Worm (Caenorhabditis elegans) whole organism, late embryonic: ENCODE data around the gene cpg-9.

Experiments
- C08G9.2 ChIP-seq: sonication (generic microtip); optimal IDR thresholded peaks from 2 replicates; lab custom pipeline; 2016; ENCODE audit warnings: mild to moderate bottlenecking, missing genetic modification characterization, moderate library complexity, missing compliant biosample characterization
- K02D7.2 ChIP-seq: sonication (generic microtip); optimal IDR thresholded peaks from 2 replicates; lab custom pipeline; 2017; ENCODE audit warnings: mild to moderate bottlenecking, missing genetic modification characterization, missing compliant biosample characterization
- Y22D7AL.16 ChIP-seq: sonication (generic microtip); optimal IDR thresholded peaks from 2 replicates; lab custom pipeline; 2016; ENCODE audit warnings: missing genetic modification characterization, missing compliant biosample characterization
- ama-1 ChIP-seq: fragments of 150-350 bp; optimal IDR thresholded peaks from 2 replicates; lab custom pipeline; 2014
- ceh-14 ChIP-seq: sonication (generic microtip); optimal IDR thresholded peaks from 2 replicates; lab custom pipeline; 2016; ENCODE audit warnings: missing genotype, missing genetic modification characterization, missing compliant biosample characterization
- ceh-31 ChIP-seq: sonication (generic microtip); optimal IDR thresholded peaks from 2 replicates; lab custom pipeline; 2016; ENCODE audit warnings: missing genetic modification characterization, missing compliant biosample characterization
- ceh-34 ChIP-seq: sonication (generic microtip); optimal IDR thresholded peaks from 2 replicates; lab custom pipeline; 2016; ENCODE audit warnings: mild to moderate bottlenecking, missing genetic modification characterization, missing compliant biosample characterization
- ceh-45 ChIP-seq: fragments of 200-800 bp; sonication (Bioruptor generic); IDR thresholded peaks from 2 replicates; pipeline ENCODE4 v1.3.6; 2022; ENCODE audit warnings: missing genetic modification reagents, missing genetic modification characterization, missing compliant biosample characterization
- ceh-48 ChIP-seq: sonication (generic microtip); optimal IDR thresholded peaks from 2 replicates; lab custom pipeline; 2016; ENCODE audit warnings: missing genetic modification characterization, inconsistent platforms, missing compliant biosample characterization
- ceh-6 ChIP-seq: fragments of 200-800 bp; sonication (Bioruptor generic); optimal IDR thresholded peaks from 2 replicates; lab custom pipeline; 2018; ENCODE audit warnings: mild to moderate bottlenecking, missing genetic modification characterization, missing compliant biosample characterization
- che-1 ChIP-seq: sonication (generic microtip); optimal IDR thresholded peaks from 2 replicates; lab custom pipeline; 2016; ENCODE audit warnings: mild to moderate bottlenecking, missing genetic modification characterization, missing compliant biosample characterization
- dmd-4 ChIP-seq: sonication (generic microtip); optimal IDR thresholded peaks from 2 replicates; lab custom pipeline; 2016; ENCODE audit warnings: borderline replicate concordance, missing genetic modification characterization, missing compliant biosample characterization
- dve-1 ChIP-seq: sonication (generic microtip); optimal IDR thresholded peaks from 2 replicates; lab custom pipeline; 2017; ENCODE audit warnings: antibody characterized with exemption, mild to moderate bottlenecking, missing genetic modification characterization, missing compliant biosample characterization
- elt-2 ChIP-seq: sonication (generic microtip); optimal IDR thresholded peaks from 2 replicates; lab custom pipeline; 2016; ENCODE audit warnings: missing genetic modification reagents, missing genetic modification characterization, missing compliant biosample characterization
- elt-4 ChIP-seq: sonication (generic microtip); optimal IDR thresholded peaks from 2 replicates; lab custom pipeline; 2016; ENCODE audit warnings: missing genetic modification characterization, missing compliant biosample characterization
- hlh-13 ChIP-seq: fragments of 200-800 bp; sonication (Bioruptor generic); optimal IDR thresholded peaks from 2 replicates; lab custom pipeline; 2018; ENCODE audit warnings: mild to moderate bottlenecking, missing genetic modification characterization, missing compliant biosample characterization
- hlh-15 ChIP-seq: sonication (generic microtip); optimal IDR thresholded peaks from 2 replicates; lab custom pipeline; 2016; ENCODE audit warnings: missing genetic modification characterization, missing compliant biosample characterization
- hlh-30 ChIP-seq: sonication (generic microtip); optimal IDR thresholded peaks from 2 replicates; lab custom pipeline; 2017; ENCODE audit warnings: antibody characterized with exemption, missing genetic modification characterization, missing compliant biosample characterization; ENCODE audit not compliant: insufficient read depth
- hlh-6 ChIP-seq: sonication (generic microtip); optimal IDR thresholded peaks from 2 replicates; lab custom pipeline; 2016; ENCODE audit warnings: missing genotype, missing genetic modification characterization, missing compliant biosample characterization
- lim-6 ChIP-seq: sonication (generic microtip); optimal IDR thresholded peaks from 2 replicates; lab custom pipeline; 2016; ENCODE audit warnings: missing genetic modification characterization, missing compliant biosample characterization
- lin-11 ChIP-seq: fragments of 200-800 bp; sonication (Bioruptor generic); optimal IDR thresholded peaks from 2 replicates; lab custom pipeline; 2018; ENCODE audit warnings: mild to moderate bottlenecking, missing genetic modification characterization, missing compliant biosample characterization
- mec-3 ChIP-seq: sonication (generic microtip); optimal IDR thresholded peaks from 2 replicates; lab custom pipeline; 2016; ENCODE audit warnings: borderline replicate concordance, missing genetic modification characterization, missing compliant biosample characterization
- nfya-1 ChIP-seq: sonication (generic microtip); optimal IDR thresholded peaks from 2 replicates; lab custom pipeline; 2017; ENCODE audit warnings: missing genetic modification characterization, mild to moderate bottlenecking, missing compliant biosample characterization, antibody characterized with exemption, moderate library complexity
- nhr-232 ChIP-seq: sonication (generic microtip); optimal IDR thresholded peaks from 2 replicates; lab custom pipeline; 2016; ENCODE audit warnings: missing genetic modification characterization, missing compliant biosample characterization
- npax-4 ChIP-seq: sonication (generic microtip); optimal IDR thresholded peaks from 2 replicates; lab custom pipeline; 2016; ENCODE audit warnings: missing genetic modification characterization, missing compliant biosample characterization
- odd-2 ChIP-seq: sonication (generic microtip); optimal IDR thresholded peaks from 2 replicates; lab custom pipeline; 2017; ENCODE audit warnings: antibody characterized with exemption, mild to moderate bottlenecking, missing genetic modification characterization, missing compliant biosample characterization
- pha-2 ChIP-seq: sonication (generic microtip); optimal IDR thresholded peaks from 2 replicates; lab custom pipeline; 2017; ENCODE audit warnings: mild to moderate bottlenecking, missing genetic modification characterization, missing compliant biosample characterization
- pha-4 ChIP-seq: fragments of 150-350 bp; optimal IDR thresholded peaks from 2 replicates; lab custom pipeline; 2018; ENCODE audit warnings: missing biosample characterization, missing genetic modification reagents, missing genetic modification characterization
- pros-1 ChIP-seq: fragments of 150-350 bp; optimal IDR thresholded peaks from 2 replicates; lab custom pipeline; 2014; ENCODE audit warnings: missing biosample characterization, missing genetic modification reagents, missing genetic modification characterization
- ref-2 ChIP-seq: sonication (generic microtip); optimal IDR thresholded peaks from 2 replicates; lab custom pipeline; 2016; ENCODE audit warnings: missing genetic modification characterization, missing compliant biosample characterization
- rnt-1 ChIP-seq: sonication (generic microtip); optimal IDR thresholded peaks from 2 replicates; lab custom pipeline; 2016; ENCODE audit warnings: missing genetic modification characterization, missing compliant biosample characterization
- sdc-2 ChIP-seq: sonication (generic microtip); optimal IDR thresholded peaks from 2 replicates; lab custom pipeline; 2016; ENCODE audit warnings: missing genotype, missing genetic modification characterization, missing compliant biosample characterization
- sox-2 ChIP-seq: fragments of 200-800 bp; sonication (Bioruptor generic); IDR thresholded peaks from 2 replicates; pipeline ENCODE4 v1.3.6; 2022; ENCODE audit warnings: missing genetic modification reagents, missing genetic modification characterization, missing compliant biosample characterization
- sox-4 ChIP-seq: sonication (generic microtip); optimal IDR thresholded peaks from 2 replicates; lab custom pipeline; 2017; ENCODE audit warnings: mild to moderate bottlenecking, missing genetic modification characterization, inconsistent platforms, missing compliant biosample characterization
- syd-9 ChIP-seq: sonication (generic microtip); optimal IDR thresholded peaks from 2 replicates; lab custom pipeline; 2016; ENCODE audit warnings: mild to moderate bottlenecking, missing genetic modification characterization, moderate library complexity, missing compliant biosample characterization
- tbx-7 ChIP-seq: sonication (generic microtip); optimal IDR thresholded peaks from 2 replicates; lab custom pipeline; 2016; ENCODE audit warnings: missing genotype, missing genetic modification characterization, missing compliant biosample characterization
- unc-3 ChIP-seq, 2 experiments: fragments of 200-800 bp in 1 of 2; sonication (Bioruptor generic) in 1 of 2; sonication (generic microtip) in 1 of 2; conservative IDR thresholded peaks in 1 of 2; optimal IDR thresholded peaks in 1 of 2; 2 replicates each; pipeline versions ENCODE4 v1.3.6 to Lab custom; 2016 to 2022; ENCODE audit warnings: missing compliant biosample characterization in 2 of 2, missing genetic modification characterization in 2 of 2, missing genetic modification reagents in 1 of 2
- unc-42 ChIP-seq: sonication (generic microtip); optimal IDR thresholded peaks from 2 replicates; lab custom pipeline; 2016; ENCODE audit warnings: missing genotype, missing genetic modification characterization, missing compliant biosample characterization
- zip-5 ChIP-seq: sonication (generic microtip); optimal IDR thresholded peaks from 2 replicates; lab custom pipeline; 2016; ENCODE audit warnings: missing genetic modification characterization, missing compliant biosample characterization

cpg-9 gene

DNA sequence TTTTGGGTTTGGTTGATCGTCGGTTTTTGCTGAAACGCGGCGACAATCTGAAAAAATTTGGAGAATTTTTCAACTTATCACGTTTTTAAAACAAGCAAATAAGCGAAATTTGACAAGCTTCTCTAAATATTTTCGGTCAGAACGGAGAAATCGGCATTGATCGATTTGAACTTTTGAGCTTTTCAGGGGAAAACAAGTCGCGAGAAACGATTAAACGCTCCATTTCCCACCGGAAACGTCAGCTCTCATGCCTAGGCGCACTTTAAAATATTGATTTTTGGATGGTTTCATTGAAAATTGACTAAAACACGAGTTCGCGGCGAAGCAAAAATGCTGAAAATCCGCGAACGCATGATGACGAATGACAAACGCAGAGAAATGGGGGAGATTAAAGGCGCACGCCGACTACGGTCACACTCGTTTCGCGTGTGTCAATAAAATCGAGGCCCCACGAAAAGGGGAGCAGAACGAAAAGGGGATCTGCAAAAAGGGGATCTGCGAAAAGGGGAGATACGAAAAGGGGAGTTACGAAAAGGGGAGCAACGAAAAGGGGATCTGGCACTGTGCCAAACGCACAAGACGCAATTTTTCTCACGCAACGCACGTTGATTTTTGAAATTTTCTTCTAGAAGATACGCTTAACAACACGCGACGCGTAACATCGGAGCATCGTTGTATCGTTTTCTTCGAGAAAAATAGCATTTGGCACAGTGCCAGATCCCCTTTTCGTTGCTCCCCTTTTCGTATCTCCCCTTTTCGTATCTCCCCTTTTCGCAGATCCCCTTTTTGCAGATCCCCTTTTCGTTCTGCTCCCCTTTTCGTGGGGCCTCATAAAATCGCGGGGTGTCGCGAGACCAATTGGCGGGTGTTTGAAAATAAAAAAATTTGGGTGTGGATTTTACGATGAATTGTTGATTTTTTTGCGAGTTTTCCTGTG is 19.7 kb downstream of the cpg-9 start, which contains the start of gene eel-1 (continued):
- TF ChIP-seq hlh-6 (tag; lab: Kevin White, UChicago) (peak; percentile 92), sox-2 (GFP tag; lab: Robert Waterston, UW) (peak; percentile 79), syd-9 (tag; lab: Kevin White, UChicago) (peak; percentile 98), ref-2 (peak; percentile 100), nfya-1 (tag; lab: Kevin White, UChicago) (peak; percentile 71), ceh-31 (peak; percentile 100), hlh-15 (tag; lab: Kevin White, UChicago) (peak; percentile 84), unc-3 (GFP tag; conservative IDR thresholded peaks at IDR 0.05; lab: Robert Waterston, UW) (peak; percentile 86), unc-3 (tag; optimal IDR thresholded peaks at IDR 0.05; lab: Kevin White, UChicago) (peak; percentile 93), ceh-45 (GFP tag; lab: Robert Waterston, UW) (peak; percentile 85), dmd-4 (peak; percentile 99), hlh-30 (peak; percentile 37), hlh-13 (GFP tag; lab: Kevin White, UChicago) (peak; percentile 69)

DNA sequence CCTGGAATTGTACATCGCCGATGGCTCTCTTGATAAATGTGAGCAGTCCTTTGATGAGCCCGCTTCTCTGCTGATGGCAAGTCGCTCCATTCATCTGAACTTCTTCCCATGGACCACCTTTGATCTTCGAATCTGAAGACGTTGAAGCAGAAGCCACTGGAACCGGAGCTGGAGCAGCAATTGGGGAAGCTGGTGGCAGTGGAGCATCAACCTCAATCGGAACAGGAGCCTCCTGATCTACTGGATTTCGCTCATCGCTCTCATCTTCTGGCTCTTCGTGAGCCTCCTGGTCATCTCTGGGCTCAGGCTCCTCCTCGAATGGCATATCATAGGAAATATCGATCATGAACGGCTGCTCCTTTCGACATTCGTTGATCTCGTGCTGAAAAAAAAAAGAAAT is 23.1 kb downstream of the cpg-9 start:
- no peak for TF ChIP-seq pha-2 (tag; lab: Kevin White, UChicago)
- no peak for TF ChIP-seq npax-4 (tag; lab: Kevin White, UChicago)
- no peak for TF ChIP-seq pros-1 (tag; lab: Kevin White, UChicago)
- no peak for TF ChIP-seq elt-2
- TF ChIP-seq dmd-4 = no peak
- TF ChIP-seq C08G9.2 (tag; lab: Kevin White, UChicago) = no peak
- TF ChIP-seq tbx-7 (tag; lab: Kevin White, UChicago) = no peak
- no peak for TF ChIP-seq hlh-6 (tag; lab: Kevin White, UChicago)
- no peak for TF ChIP-seq ama-1 (lab: Kevin White, UChicago)
- TF ChIP-seq syd-9 (tag; lab: Kevin White, UChicago) = no peak
- TF ChIP-seq sdc-2 (tag; lab: Kevin White, UChicago) = no peak
- TF ChIP-seq pha-4 = no peak
- TF ChIP-seq ceh-14 (tag; lab: Kevin White, UChicago) = no peak
- no peak for TF ChIP-seq lim-6 (tag; lab: Kevin White, UChicago)
- no peak for TF ChIP-seq rnt-1 (tag; lab: Kevin White, UChicago)
- no peak for TF ChIP-seq K02D7.2 (tag; lab: Kevin White, UChicago)
- TF ChIP-seq, all 69 proteins: peak for 0

DNA sequence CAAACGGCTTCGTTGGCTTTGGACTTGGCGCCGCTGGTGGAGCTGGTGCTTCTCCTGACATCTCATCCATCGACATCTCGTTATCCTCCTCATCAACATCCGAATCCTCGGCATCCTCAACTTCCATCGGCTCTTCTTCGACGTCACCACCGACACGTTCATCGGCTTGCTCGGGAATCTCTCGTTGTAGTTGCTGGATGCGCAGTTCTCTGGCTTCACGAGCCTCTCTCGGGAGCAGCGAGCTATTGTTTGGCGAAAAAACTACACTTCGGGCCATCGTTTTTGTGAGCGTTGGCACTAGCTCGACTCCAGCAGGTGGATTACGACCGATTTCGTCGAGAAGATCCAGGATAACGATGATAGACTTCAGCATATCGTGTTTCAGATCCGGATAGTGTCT is 24.0 kb downstream of the cpg-9 start:
- no peak for TF ChIP-seq ceh-34 (tag; lab: Kevin White, UChicago)
- TF ChIP-seq zip-5 = no peak
- TF ChIP-seq sox-2 (GFP tag; lab: Robert Waterston, UW) = no peak
- no peak for TF ChIP-seq elt-4
- TF ChIP-seq nhr-232 (tag; lab: Kevin White, UChicago) = no peak
- TF ChIP-seq pha-2 (tag; lab: Kevin White, UChicago) = no peak
- TF ChIP-seq hlh-13 (GFP tag; lab: Kevin White, UChicago) = no peak
- no peak for TF ChIP-seq dve-1 (tag; lab: Kevin White, UChicago)
- no peak for TF ChIP-seq pha-4
- no peak for TF ChIP-seq hlh-6 (tag; lab: Kevin White, UChicago)
- no peak for TF ChIP-seq ceh-14 (tag; lab: Kevin White, UChicago)
- no peak for TF ChIP-seq sox-4 (tag; lab: Kevin White, UChicago)

DNA sequence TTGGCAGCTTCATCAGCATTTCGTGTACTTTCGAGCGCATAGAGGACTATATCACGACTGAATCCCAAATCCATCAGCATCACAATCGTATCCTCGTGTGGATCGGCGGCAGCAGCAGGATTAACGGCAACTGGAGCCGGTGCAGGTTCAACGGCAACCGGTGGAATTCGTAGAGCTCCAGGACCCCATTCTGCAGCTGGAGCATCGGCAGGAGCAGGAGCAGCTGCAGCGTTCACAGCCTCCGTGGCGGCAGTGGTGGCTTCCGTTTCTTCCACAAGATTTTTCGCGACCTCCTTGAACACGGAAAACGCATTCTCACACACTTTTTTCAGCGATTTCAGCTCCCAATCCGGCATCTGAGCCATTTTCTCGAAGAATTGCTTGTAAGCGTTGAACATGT is 25.9 kb downstream of the cpg-9 start:
- TF ChIP-seq ceh-14 (tag; lab: Kevin White, UChicago) = no peak
- TF ChIP-seq zip-5 = no peak
- no peak for TF ChIP-seq pha-4
- no peak for TF ChIP-seq unc-42
- TF ChIP-seq ceh-48 (tag; lab: Kevin White, UChicago) = no peak
- TF ChIP-seq odd-2 (tag; lab: Kevin White, UChicago) = no peak
- TF ChIP-seq lim-6 (tag; lab: Kevin White, UChicago) = no peak
- TF ChIP-seq nhr-232 (tag; lab: Kevin White, UChicago) = no peak
- no peak for TF ChIP-seq C08G9.2 (tag; lab: Kevin White, UChicago)
- no peak for TF ChIP-seq che-1 (tag; lab: Kevin White, UChicago)
- no peak for TF ChIP-seq mec-3 (tag; lab: Kevin White, UChicago)
- no peak for TF ChIP-seq ceh-31
- no peak for TF ChIP-seq K02D7.2 (tag; lab: Kevin White, UChicago)
- TF ChIP-seq hlh-6 (tag; lab: Kevin White, UChicago) = no peak
- TF ChIP-seq Y22D7AL.16 (tag; lab: Kevin White, UChicago) = no peak
- no peak for TF ChIP-seq lin-11
- no peak for TF ChIP-seq hlh-15 (tag; lab: Kevin White, UChicago)
- TF ChIP-seq hlh-13 (GFP tag; lab: Kevin White, UChicago) = no peak
- TF ChIP-seq ceh-6 (GFP tag; lab: Kevin White, UChicago) = no peak
